Fruit fly (Drosophila melanogaster) whole organism, prepupa: ENCODE results near the gene CG4465.

Experiments used
- Blimp-1 ChIP-seq: fragments of 200-800 bp; sonication (Bioruptor generic); optimal IDR thresholded peaks from 3 replicates; lab custom pipeline; 2017; ENCODE audit warnings: missing biosample characterization, missing genetic modification characterization, mild to moderate bottlenecking, moderate library complexity, missing genetic modification reagents
- CG10631 ChIP-seq: fragments of 200-800 bp; sonication (Bioruptor generic); optimal IDR thresholded peaks from 2 replicates; lab custom pipeline; 2016; ENCODE audit warnings: missing biosample characterization, missing genetic modification characterization
- CG10669 ChIP-seq: fragments of 200-800 bp; sonication (Bioruptor generic); optimal IDR thresholded peaks from 3 replicates; lab custom pipeline; 2018; ENCODE audit warnings: missing biosample characterization, mild to moderate bottlenecking, missing genetic modification characterization, moderate library complexity
- CG11762 ChIP-seq: fragments of 200-800 bp; sonication (Bioruptor generic); optimal IDR thresholded peaks from 3 replicates; lab custom pipeline; 2016; ENCODE audit warnings: missing biosample characterization, missing genetic modification characterization; ENCODE audit not compliant: insufficient read depth
- CG15336 ChIP-seq: fragments of 200-800 bp; sonication (Bioruptor generic); IDR thresholded peaks from 2 replicates; pipeline ENCODE4 v1.3.6; 2022; ENCODE audit warnings: missing biosample characterization, missing genetic modification characterization
- CG16779 ChIP-seq: fragments of 200-800 bp; sonication (Bioruptor generic); optimal IDR thresholded peaks from 3 replicates; lab custom pipeline; 2017; ENCODE audit warnings: missing biosample characterization, mild to moderate bottlenecking, missing genetic modification characterization
- CG3032 ChIP-seq: fragments of 200-800 bp; optimal IDR thresholded peaks from 2 replicates; lab custom pipeline; 2019; ENCODE audit warnings: missing biosample characterization, mild to moderate bottlenecking, missing genetic modification characterization, moderate library complexity
- CG32006 ChIP-seq: fragments of 200-800 bp; sonication (Bioruptor generic); optimal IDR thresholded peaks from 3 replicates; lab custom pipeline; 2017; ENCODE audit warnings: missing biosample characterization, mild to moderate bottlenecking, missing genetic modification characterization
- CG34406 ChIP-seq: fragments of 200-800 bp; sonication (Bioruptor generic); optimal IDR thresholded peaks from 3 replicates; lab custom pipeline; 2016; ENCODE audit warnings: missing biosample characterization, missing genetic modification characterization
- CG3919 ChIP-seq: fragments of 200-800 bp; sonication (Bioruptor generic); optimal IDR thresholded peaks from 3 replicates; lab custom pipeline; 2016; ENCODE audit warnings: missing biosample characterization, missing genetic modification characterization
- CG4318 ChIP-seq: fragments of 200-800 bp; sonication (Bioruptor generic); optimal IDR thresholded peaks from 3 replicates; lab custom pipeline; 2017; ENCODE audit warnings: missing biosample characterization, mild to moderate bottlenecking, missing genetic modification characterization
- CG6163 ChIP-seq: fragments of 200-800 bp; sonication (Bioruptor generic); IDR thresholded peaks from 3 replicates; pipeline ENCODE4 v1.3.6; 2022; ENCODE audit warnings: missing biosample characterization, missing genetic modification characterization
- CG6276 ChIP-seq: fragments of 200-800 bp; sonication (Bioruptor generic); optimal IDR thresholded peaks from 2 replicates; lab custom pipeline; 2017; ENCODE audit warnings: missing biosample characterization, mild to moderate bottlenecking, missing genetic modification characterization
- CG6808 ChIP-seq: fragments of 200-800 bp; sonication (Bioruptor generic); optimal IDR thresholded peaks from 3 replicates; lab custom pipeline; 2017; ENCODE audit warnings: missing biosample characterization, missing genetic modification characterization, mild to moderate bottlenecking, moderate library complexity, missing genetic modification reagents
- CG6854 ChIP-seq: fragments of 200-800 bp; sonication (Bioruptor generic); optimal IDR thresholded peaks from 2 replicates; lab custom pipeline; 2017; ENCODE audit warnings: missing biosample characterization, mild to moderate bottlenecking, missing genetic modification characterization
- CG7368 ChIP-seq: fragments of 200-800 bp; sonication (Bioruptor generic); optimal IDR thresholded peaks from 3 replicates; lab custom pipeline; 2016; ENCODE audit warnings: missing biosample characterization, missing genetic modification characterization
- CG8119 ChIP-seq: fragments of 200-800 bp; sonication (Bioruptor generic); IDR thresholded peaks from 3 replicates; pipeline ENCODE4 v1.3.6; 2022; ENCODE audit warnings: missing biosample characterization, missing genetic modification characterization
- CG8319 ChIP-seq: fragments of 200-800 bp; sonication (Bioruptor generic); optimal IDR thresholded peaks from 3 replicates; lab custom pipeline; 2016; ENCODE audit warnings: missing biosample characterization, missing genetic modification characterization
- CG9139 ChIP-seq: fragments of 200-800 bp; sonication (Bioruptor generic); optimal IDR thresholded peaks from 3 replicates; lab custom pipeline; 2017; ENCODE audit warnings: missing biosample characterization, mild to moderate bottlenecking, missing genetic modification characterization
- Eip75B ChIP-seq: fragments of 200-800 bp; sonication (Bioruptor generic); optimal IDR thresholded peaks from 3 replicates; lab custom pipeline; 2016; ENCODE audit warnings: missing biosample characterization, missing genetic modification characterization
- Eip78C ChIP-seq: fragments of 200-800 bp; sonication (Bioruptor generic); peaks from one replicate; lab custom pipeline; 2016; ENCODE audit warnings: missing biosample characterization, missing genetic modification characterization
- Eip93F ChIP-seq: fragments of 200-800 bp; sonication (Bioruptor generic); optimal IDR thresholded peaks from 2 replicates; lab custom pipeline; 2016; ENCODE audit warnings: missing biosample characterization, mild to moderate bottlenecking, missing genetic modification characterization
- Ets21C ChIP-seq: fragments of 200-800 bp; sonication (Bioruptor generic); optimal IDR thresholded peaks from 3 replicates; lab custom pipeline; 2016; ENCODE audit warnings: missing biosample characterization, missing genetic modification characterization
- Ets96B ChIP-seq: fragments of 200-800 bp; optimal IDR thresholded peaks from 2 replicates; lab custom pipeline; 2019; ENCODE audit warnings: missing biosample characterization, mild to moderate bottlenecking, missing genetic modification characterization, moderate library complexity
- Hr38 ChIP-seq: sonication (Bioruptor generic); optimal IDR thresholded peaks from 2 replicates; lab custom pipeline; 2016; ENCODE audit warnings: missing biosample characterization, missing genetic modification characterization
- Hr39 ChIP-seq: fragments of 200-800 bp; sonication (Bioruptor generic); optimal IDR thresholded peaks from 2 replicates; lab custom pipeline; 2016; ENCODE audit warnings: missing biosample characterization, missing genetic modification characterization
- Hr4 ChIP-seq: fragments of 200-800 bp; sonication (Bioruptor generic); optimal IDR thresholded peaks from 3 replicates; lab custom pipeline; 2016; ENCODE audit warnings: missing biosample characterization, missing genetic modification characterization
- Lpt ChIP-seq: fragments of 200-800 bp; sonication (Bioruptor generic); optimal IDR thresholded peaks from 3 replicates; lab custom pipeline; 2016; ENCODE audit warnings: missing biosample characterization, missing genetic modification characterization
- Met ChIP-seq: fragments of 200-800 bp; sonication (Bioruptor generic); optimal IDR thresholded peaks from 3 replicates; lab custom pipeline; 2016; ENCODE audit warnings: missing biosample characterization, missing genetic modification characterization
- OdsH ChIP-seq: fragments of 200-800 bp; sonication (Bioruptor generic); optimal IDR thresholded peaks from 3 replicates; lab custom pipeline; 2016; ENCODE audit warnings: missing biosample characterization, missing genetic modification characterization
- Smox ChIP-seq: fragments of 200-800 bp; sonication (Bioruptor generic); optimal IDR thresholded peaks from 3 replicates; lab custom pipeline; 2016; ENCODE audit warnings: missing biosample characterization, missing genetic modification characterization
- Sox102F ChIP-seq: fragments of 200-800 bp; sonication (Bioruptor generic); optimal IDR thresholded peaks from 2 replicates; lab custom pipeline; 2016; ENCODE audit warnings: missing biosample characterization, mild to moderate bottlenecking, missing genetic modification characterization
- Sox14 ChIP-seq: fragments of 200-800 bp; sonication (Bioruptor generic); optimal IDR thresholded peaks from 3 replicates; lab custom pipeline; 2016; ENCODE audit warnings: missing biosample characterization, missing genetic modification characterization
- acj6 ChIP-seq: fragments of 200-800 bp; sonication (Bioruptor generic); optimal IDR thresholded peaks from 3 replicates; lab custom pipeline; 2016; ENCODE audit warnings: missing biosample characterization, missing genetic modification characterization
- dsx ChIP-seq: fragments of 200-800 bp; optimal IDR thresholded peaks from 3 replicates; lab custom pipeline; 2019; ENCODE audit warnings: missing biosample characterization, mild to moderate bottlenecking, missing genetic modification characterization, moderate library complexity; ENCODE audit not compliant: poor library complexity, severe bottlenecking
- eg ChIP-seq: fragments of 200-800 bp; sonication (Bioruptor generic); IDR thresholded peaks from 3 replicates; pipeline ENCODE4 v1.3.6; 2022; ENCODE audit warnings: missing biosample characterization, missing genetic modification characterization
- fd85E ChIP-seq: fragments of 200-800 bp; sonication (Bioruptor generic); optimal IDR thresholded peaks from 3 replicates; lab custom pipeline; 2016; ENCODE audit warnings: missing biosample characterization, missing genetic modification characterization
- fkh ChIP-seq: fragments of 200-800 bp; sonication (Bioruptor generic); optimal IDR thresholded peaks from 3 replicates; lab custom pipeline; 2017; ENCODE audit warnings: missing biosample characterization, mild to moderate bottlenecking, missing genetic modification characterization, moderate library complexity
- lz ChIP-seq: fragments of 200-800 bp; sonication (Bioruptor generic); optimal IDR thresholded peaks from 3 replicates; lab custom pipeline; 2016; ENCODE audit warnings: missing biosample characterization, missing genetic modification characterization
- salr ChIP-seq, 2 experiments: fragments of 200-800 bp; sonication (Bioruptor generic); optimal IDR thresholded peaks; 3 replicates each; lab custom pipeline; 2016 to 2018; ENCODE audit warnings: missing biosample characterization in 2 of 2, missing genetic modification characterization in 2 of 2, mild to moderate bottlenecking in 1 of 2
- ss ChIP-seq, 2 experiments: fragments of 200-800 bp; sonication (Bioruptor generic); optimal IDR thresholded peaks; 2 replicates in 1 of 2; 3 replicates in 1 of 2; lab custom pipeline; 2017 to 2018; ENCODE audit warnings: mild to moderate bottlenecking in 2 of 2, missing biosample characterization in 2 of 2, missing genetic modification characterization in 2 of 2, moderate library complexity in 1 of 2
- svp ChIP-seq: fragments of 200-800 bp; sonication (Bioruptor generic); peaks from one replicate; lab custom pipeline; 2016; ENCODE audit warnings: missing biosample characterization, missing genetic modification characterization
- vri ChIP-seq: fragments of 200-800 bp; sonication (Bioruptor generic); optimal IDR thresholded peaks from 3 replicates; lab custom pipeline; 2016; ENCODE audit warnings: missing biosample characterization, mild to moderate bottlenecking, missing genetic modification characterization

CG4465 gene

dm6 chr3R:19910302-19911029 lies 7.2 kb downstream of the CG4465 start:
- TF ChIP-seq CG6854 (GFP tag; lab: Kevin White, UChicago) = peak; percentile 37
- peak; percentile 83 for TF ChIP-seq vri
- TF ChIP-seq Eip93F (GFP tag; lab: Kevin White, UChicago) = peak; percentile 48
- peak; percentile 2 for TF ChIP-seq dsx
- TF ChIP-seq CG32006 (GFP tag; lab: Kevin White, UChicago) = peak; percentile 29
- TF ChIP-seq CG6808 = peak; percentile 52
- TF ChIP-seq svp (GFP tag; lab: Kevin White, UChicago) = peak; percentile 94
- TF ChIP-seq fd85E (GFP tag; lab: Kevin White, UChicago) = no peak
- TF ChIP-seq Eip78C (GFP tag; lab: Kevin White, UChicago) = peak; percentile 82
- no peak for TF ChIP-seq CG7368 (GFP tag; lab: Kevin White, UChicago)
- TF ChIP-seq Blimp-1 (GFP tag; lab: Kevin White, UChicago) = no peak

DNA sequence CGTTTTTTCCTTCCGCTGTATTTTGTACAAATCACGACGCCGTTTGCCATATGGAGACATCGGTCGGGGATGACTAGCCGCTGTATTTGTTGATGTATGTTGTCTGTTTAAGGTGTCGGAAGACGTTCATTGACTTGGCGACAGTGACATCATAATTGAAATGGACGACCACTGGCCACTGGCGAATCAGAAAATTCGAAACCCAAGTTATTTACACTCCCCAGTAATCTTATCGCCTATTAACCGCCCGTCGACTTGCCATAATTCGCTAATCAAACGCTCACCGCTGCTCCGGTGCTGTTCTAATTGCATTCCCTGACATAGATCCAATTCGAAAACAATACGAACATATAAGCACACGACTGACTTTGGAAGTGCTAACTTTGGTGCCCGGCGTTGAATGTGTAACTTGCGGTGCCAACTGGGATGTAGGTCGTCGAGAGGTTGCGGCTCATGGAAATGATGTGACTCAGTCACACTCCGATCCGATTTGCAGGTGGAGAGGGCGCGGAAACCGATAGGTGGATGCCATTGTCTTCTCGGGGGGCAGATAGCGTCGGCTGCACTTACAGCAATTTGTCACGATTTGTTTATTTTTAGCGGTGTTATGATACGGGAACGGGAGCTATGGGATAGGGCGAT lies 8.0 kb downstream of the CG4465 start:
- TF ChIP-seq CG6163 (GFP tag; lab: Robert Waterston, UW) (0 out of 3 replicates have a peak, but pooled peaks have one; percentile 9), Eip78C (GFP tag; lab: Kevin White, UChicago) (peak; percentile 7), salr (GFP tag; optimal IDR thresholded peaks at IDR 0.05; lab: Kevin White, UChicago) (no peak), svp (GFP tag; lab: Kevin White, UChicago) (peak; percentile 79), Sox14 (GFP tag; lab: Kevin White, UChicago) (peak; percentile 4), vri (peak; percentile 62)

dm6 chr3R:19908863-19909343 lies 8.7 kb downstream of the CG4465 start:
- peak; percentile 53 for TF ChIP-seq CG6808
- peak; percentile 86 for TF ChIP-seq Hr4
- peak; percentile 63 for TF ChIP-seq CG4318 (GFP tag; lab: Kevin White, UChicago)
- peak; percentile 95 for TF ChIP-seq Eip78C (GFP tag; lab: Kevin White, UChicago)
- peak; percentile 84 for TF ChIP-seq Ets21C (GFP tag; lab: Kevin White, UChicago)
- TF ChIP-seq ss (GFP tag; optimal IDR thresholded peaks at IDR 0.05; lab: Kevin White, UChicago) = peak in 1 of 2 experiments; percentile 42
- peak; percentile 88 for TF ChIP-seq Hr39 (GFP tag; lab: Kevin White, UChicago)
- peak; percentile 85 for TF ChIP-seq CG34406 (GFP tag; lab: Kevin White, UChicago)
- peak; percentile 80 for TF ChIP-seq CG8119 (GFP tag; lab: Robert Waterston, UW)
- TF ChIP-seq CG32006 (GFP tag; lab: Kevin White, UChicago) = peak; percentile 84
- peak; percentile 77 for TF ChIP-seq CG6276 (GFP tag; lab: Kevin White, UChicago)
- peak; percentile 68 for TF ChIP-seq salr (GFP tag; optimal IDR thresholded peaks at IDR 0.05; lab: Kevin White, UChicago)
- TF ChIP-seq CG16779 = peak; percentile 57
- peak; percentile 90 for TF ChIP-seq eg (GFP tag; lab: Robert Waterston, UW)
- peak; percentile 52 for TF ChIP-seq CG3032 (tag; lab: Kevin White, UChicago)
- TF ChIP-seq Ets96B (tag; lab: Kevin White, UChicago) = peak; percentile 69
- no peak for TF ChIP-seq Hr38
- no peak for TF ChIP-seq Eip93F (GFP tag; lab: Kevin White, UChicago)
- peak; percentile 87 for TF ChIP-seq CG15336
- peak; percentile 51 for TF ChIP-seq dsx
- TF ChIP-seq CG10631 (GFP tag; lab: Kevin White, UChicago) = peak; percentile 82
- peak; percentile 77 for TF ChIP-seq CG10669
- TF ChIP-seq CG7368 (GFP tag; lab: Kevin White, UChicago) = peak; percentile 80
- TF ChIP-seq CG3919 (GFP tag; lab: Kevin White, UChicago) = peak; percentile 88
- peak; percentile 95 for TF ChIP-seq svp (GFP tag; lab: Kevin White, UChicago)
- peak; percentile 74 for TF ChIP-seq CG8319 (GFP tag; lab: Kevin White, UChicago)
- peak; percentile 88 for TF ChIP-seq lz
- TF ChIP-seq acj6 (GFP tag; lab: Kevin White, UChicago) = peak; percentile 86
- peak; percentile 73 for TF ChIP-seq Lpt (GFP tag; lab: Kevin White, UChicago)
- peak; percentile 14 for TF ChIP-seq fkh (GFP tag; lab: Kevin White, UChicago)
- TF ChIP-seq Met (GFP tag; lab: Kevin White, UChicago) = peak; percentile 71
- TF ChIP-seq CG6854 (GFP tag; lab: Kevin White, UChicago) = peak; percentile 30
- TF ChIP-seq CG11762 = peak; percentile 74
- no peak for TF ChIP-seq CG9139 (GFP tag; lab: Kevin White, UChicago)
- peak; percentile 90 for TF ChIP-seq CG6163 (GFP tag; lab: Robert Waterston, UW)
- peak; percentile 87 for TF ChIP-seq Sox102F (GFP tag; lab: Kevin White, UChicago)
- TF ChIP-seq Smox (GFP tag; lab: Kevin White, UChicago) = peak; percentile 86
- peak; percentile 87 for TF ChIP-seq OdsH (GFP tag; lab: Kevin White, UChicago)
- peak; percentile 79 for TF ChIP-seq Eip75B (GFP tag; lab: Kevin White, UChicago)
